Fruit fly (Drosophila melanogaster) ovary, adult (tissue): ENCODE data around the gene Jhbp13.
A peak's percentile ranks its signal among the peaks of the same experiment; 100 is the strongest.

Experiments used
- CG17801 ChIP-seq: fragments of 200-800 bp; optimal IDR thresholded peaks from 2 replicates; lab custom pipeline; 2019; ENCODE audit warnings: missing biosample characterization, mild to moderate bottlenecking, missing genetic modification characterization, moderate library complexity; ENCODE audit not compliant: partially characterized antibody

The Jhbp13 gene

DNA sequence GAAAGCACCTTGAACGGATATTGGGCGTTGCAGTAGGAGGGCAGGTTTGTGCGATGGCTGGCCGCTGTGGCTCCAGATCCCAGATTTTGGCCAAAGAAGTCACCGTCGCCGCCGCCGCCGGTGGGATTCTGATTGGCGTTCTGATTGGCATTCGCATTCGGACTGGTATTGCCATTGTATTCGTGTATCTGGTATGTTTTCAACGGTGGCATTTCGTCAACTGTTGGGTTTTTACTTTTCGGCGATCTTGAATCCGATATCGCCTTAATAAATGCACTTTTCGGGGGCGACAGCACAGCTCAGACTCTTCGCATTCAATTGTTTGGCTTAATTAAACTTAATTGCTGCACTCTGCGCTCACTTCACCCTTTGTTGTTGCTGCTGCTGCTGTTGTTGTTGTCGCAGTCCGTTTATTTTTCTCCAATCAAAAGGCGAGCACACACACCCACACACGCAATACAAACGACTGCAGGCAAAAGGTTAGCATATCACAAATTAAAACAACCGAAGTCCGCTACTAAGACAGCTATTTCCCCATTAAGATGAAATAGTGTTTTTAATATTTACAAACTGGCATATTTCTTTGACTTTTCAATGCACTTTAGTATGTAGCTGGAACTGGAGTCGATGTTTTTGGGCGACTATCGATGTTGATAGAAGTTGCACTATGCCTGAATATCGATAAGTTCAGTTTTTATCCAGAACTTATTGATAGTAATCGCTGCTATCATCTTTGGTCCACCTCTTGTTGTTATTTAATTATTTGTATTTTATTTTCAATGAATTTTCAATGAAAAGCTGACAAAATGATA is 20.3 kb upstream of the Jhbp13 start, which contains the start of the genes CG9426 and mRF1:
TSS of gene CG9426 (minus strand) at position 643 of the 812 bp plus-strand sequence.
TSS of gene mRF1 (plus strand) at position 699 of the 812 bp plus-strand sequence.
- TF ChIP-seq CG17801 (GFP tag; lab: Kevin White, UChicago): peak; percentile 29

DNA sequence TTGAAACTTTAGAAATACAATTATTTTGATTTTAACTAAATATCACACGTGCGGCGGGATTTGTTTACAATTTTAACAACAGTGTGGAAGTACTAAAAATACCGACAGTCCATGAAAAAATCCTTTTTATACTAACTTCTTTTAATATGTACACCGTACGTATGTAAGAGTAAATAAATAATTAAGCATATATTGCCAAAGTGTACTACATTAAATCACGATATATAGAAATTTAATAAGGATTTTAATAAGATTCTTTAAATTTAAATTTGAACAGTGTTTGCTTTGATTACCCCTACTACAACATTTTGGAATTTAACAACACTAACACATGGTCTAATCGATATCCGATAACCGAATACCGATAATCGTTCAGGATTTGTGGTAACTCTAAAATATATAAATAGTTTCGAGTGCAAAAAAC is 17.6 kb upstream of the Jhbp13 start, which contains the start of the genes Ski6 and CG16812:
TSS of gene Ski6 (minus strand) at position 205 of the 424 bp plus-strand sequence.
TSS of gene CG16812 (plus strand) at position 363 of the 424 bp plus-strand sequence.
- TF ChIP-seq CG17801 (GFP tag; lab: Kevin White, UChicago): peak; percentile 71

DNA sequence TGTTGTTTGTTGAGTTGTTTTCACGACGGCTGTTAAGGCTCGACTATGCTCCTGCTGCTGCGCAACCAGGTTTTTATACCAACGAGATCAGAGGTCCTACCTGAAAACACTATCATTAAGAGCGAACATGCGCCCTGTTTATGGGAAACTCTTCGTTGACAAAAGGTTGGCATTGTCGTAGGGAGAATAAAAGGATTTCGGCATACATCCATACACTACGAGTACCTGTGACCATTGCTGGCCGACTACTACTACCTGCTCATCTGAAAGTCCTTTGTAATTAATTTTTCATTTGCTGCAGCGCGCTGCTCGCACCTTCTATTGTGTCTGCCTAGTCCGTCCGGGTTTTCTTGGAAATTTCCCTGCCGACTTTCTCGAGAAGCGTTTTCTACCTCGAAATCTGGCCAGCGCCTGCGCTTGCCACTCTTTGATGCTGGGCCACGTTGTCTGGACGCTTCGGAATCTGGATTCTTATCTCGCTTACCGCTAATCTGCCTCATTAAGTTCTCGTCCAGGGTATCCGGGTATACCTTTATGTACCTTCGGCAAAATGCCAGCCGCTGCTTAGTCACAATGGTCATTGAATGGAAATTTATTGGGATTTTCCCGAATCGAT is 14.5 kb upstream of the Jhbp13 start, which contains the start of gene CG15480:
TSS of gene CG15480 (minus strand) at position 51 of the 616 bp plus-strand sequence.
- no peak for TF ChIP-seq CG17801 (GFP tag; lab: Kevin White, UChicago)

DNA sequence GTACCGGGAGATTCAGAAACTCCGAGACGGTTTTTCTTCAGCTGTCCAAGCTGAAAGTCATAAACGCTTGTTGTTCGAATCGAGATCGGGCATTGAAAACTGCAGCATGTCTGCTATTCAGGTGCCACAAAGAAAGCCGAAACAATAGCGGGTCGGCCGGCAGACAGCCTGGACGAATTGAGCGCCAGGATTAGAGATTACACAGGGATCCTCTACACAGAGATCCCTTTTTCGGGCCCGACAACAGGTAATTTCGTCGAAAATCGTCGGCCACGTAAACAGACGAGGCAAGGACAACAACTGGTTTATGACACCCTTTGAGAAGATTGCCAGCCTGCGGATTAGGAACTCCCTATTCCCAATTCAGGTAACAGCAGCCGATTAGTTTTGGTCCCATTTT is 12.5 kb upstream of the Jhbp13 start, which contains the start of gene CG16813:
TSS of gene CG16813 (plus strand) at position 288 of the 400 bp plus-strand sequence.
- no peak for TF ChIP-seq CG17801 (GFP tag; lab: Kevin White, UChicago)

DNA sequence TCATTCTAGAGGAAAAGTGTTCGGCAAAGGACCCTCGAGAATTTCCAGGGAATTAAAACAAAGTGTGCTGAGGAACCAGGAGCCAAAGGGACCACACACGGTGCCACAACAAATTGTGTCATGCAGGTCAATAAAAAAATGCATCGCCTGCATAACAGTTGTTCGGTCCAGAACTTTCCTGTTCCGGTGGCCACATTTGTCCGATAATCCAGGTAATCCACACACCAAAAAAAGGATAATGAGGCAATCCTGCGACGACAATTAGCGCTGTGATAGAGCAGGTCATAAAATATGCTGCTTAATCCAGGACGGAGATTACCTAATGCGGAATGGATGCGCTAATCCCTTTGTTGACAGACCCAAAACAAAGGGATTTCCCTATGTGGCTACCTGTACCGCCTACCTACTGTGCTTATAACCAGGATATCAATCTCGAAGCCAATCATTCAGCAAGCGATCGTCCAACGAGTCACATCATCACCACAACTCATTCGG is 10.4 kb upstream of the Jhbp13 start, which contains the start of gene CG16815:
TSS of gene CG16815 (plus strand) at position 445 of the 495 bp plus-strand sequence.
- no peak for TF ChIP-seq CG17801 (GFP tag; lab: Kevin White, UChicago)

DNA sequence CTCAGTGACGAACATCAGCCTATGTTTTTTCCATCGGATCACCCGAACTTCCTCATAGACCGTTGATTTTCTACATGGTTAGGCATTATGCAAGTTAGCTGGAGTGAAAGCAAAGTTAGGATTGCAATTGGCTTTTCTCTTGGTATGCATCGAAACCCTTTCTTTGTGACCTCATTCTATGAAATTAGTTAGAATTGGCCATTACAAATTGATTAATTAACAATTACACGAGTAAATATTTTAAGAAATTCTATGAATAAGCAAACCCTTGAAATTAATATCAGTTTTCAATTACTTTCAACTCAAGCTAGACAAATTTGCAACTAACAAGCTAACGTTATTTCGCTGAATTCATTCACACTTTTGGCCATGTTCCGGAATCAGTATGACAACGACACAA is 8.1 kb upstream of the Jhbp13 start, which contains the start of gene Prosalpha6T:
TSS of gene Prosalpha6T (plus strand) at position 301 of the 400 bp plus-strand sequence.
- TF ChIP-seq CG17801 (GFP tag; lab: Kevin White, UChicago): no peak

DNA sequence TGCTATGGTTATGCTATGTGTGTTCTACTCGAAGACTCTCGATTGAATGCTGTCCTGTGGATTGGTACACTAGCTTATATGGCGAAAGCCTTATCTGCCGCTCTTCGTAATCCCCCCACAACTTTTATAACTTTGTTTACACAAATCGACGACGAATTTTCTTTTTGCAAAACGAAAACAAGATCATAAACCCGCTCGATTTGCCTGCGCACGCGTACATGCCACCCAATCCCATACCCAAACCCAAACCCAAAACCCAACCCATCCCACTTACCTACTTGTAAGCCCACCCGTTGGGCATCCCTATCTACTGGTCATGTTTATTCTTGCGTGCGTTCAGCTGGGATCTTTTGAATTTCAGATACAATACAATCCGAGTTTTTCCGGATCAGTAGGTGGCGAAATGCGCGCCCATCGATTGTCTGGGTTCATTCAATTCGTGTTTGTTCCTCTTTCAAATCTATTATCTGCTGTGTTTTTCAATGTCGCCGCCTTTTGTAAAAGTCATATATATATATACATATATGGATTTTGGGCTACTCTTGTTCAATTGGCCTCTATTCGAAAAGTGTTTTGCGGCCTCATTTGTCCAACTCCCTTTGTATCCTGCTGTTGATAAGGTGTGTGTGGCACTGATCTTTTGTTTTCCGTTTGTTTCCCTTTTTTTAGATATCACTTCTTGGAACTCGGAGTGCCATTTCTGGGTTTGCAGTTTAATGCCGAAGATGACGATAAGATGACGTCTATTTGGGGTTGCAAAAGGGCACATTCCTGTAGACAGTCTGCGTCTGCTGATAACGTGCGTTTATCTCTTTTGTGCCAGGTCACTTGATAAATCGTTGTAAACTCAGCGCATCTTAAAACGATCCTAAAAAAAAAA is 4.9 kb upstream of the Jhbp13 start, which contains the start of gene Mabi:
TSS of gene Mabi (minus strand) at position 51 of the 880 bp plus-strand sequence.
- no peak for TF ChIP-seq CG17801 (GFP tag; lab: Kevin White, UChicago)

DNA sequence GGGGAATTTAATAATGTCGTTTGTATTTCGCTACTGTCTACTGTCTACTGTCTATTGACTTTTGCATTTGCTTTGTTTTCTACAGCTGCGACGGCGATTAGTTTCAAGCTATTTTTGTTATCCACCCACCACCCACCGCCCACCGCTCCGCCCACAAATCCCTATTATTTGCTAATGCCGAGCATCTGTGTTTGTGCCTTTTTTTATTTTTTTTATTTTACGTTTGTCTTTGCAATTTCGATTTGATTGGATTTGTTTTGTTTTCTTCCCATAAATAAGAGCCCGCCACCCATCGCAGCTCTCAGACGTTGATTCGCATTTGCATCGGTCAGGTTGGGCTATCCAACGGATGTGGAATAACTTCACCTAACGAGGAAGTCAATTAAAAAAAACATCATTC is 3.6 kb upstream of the Jhbp13 start, which contains the start of gene Jhbp14:
TSS of gene Jhbp14 (plus strand) at position 301 of the 400 bp plus-strand sequence.
- TF ChIP-seq CG17801 (GFP tag; lab: Kevin White, UChicago): no peak

DNA sequence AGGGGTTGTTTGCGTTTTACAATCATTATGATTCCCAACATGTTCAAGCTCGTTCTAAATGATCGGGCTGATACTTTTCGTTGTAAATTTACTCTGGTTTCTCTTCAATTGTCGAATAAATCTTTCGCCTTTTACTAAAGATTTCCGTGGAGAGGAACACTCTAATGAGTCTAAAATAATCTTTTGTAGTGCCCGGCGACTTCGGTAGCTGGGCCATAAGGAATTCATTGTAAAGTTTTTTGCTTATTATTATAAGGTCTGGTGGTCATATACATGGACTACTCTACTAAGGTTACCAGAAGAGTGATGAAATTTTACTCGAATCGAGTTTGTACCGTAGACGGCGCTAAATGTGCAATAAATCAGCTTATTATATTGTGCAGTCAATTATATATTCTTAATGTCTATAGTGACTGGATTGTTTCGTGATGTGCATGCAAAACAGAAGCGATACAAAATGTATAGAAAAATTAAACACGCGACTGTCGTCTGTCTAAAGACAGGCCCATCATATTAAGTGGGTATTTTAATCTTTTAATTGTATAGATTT is 5.0 kb downstream of the Jhbp13 start:
- no peak for TF ChIP-seq CG17801 (GFP tag; lab: Kevin White, UChicago)

DNA sequence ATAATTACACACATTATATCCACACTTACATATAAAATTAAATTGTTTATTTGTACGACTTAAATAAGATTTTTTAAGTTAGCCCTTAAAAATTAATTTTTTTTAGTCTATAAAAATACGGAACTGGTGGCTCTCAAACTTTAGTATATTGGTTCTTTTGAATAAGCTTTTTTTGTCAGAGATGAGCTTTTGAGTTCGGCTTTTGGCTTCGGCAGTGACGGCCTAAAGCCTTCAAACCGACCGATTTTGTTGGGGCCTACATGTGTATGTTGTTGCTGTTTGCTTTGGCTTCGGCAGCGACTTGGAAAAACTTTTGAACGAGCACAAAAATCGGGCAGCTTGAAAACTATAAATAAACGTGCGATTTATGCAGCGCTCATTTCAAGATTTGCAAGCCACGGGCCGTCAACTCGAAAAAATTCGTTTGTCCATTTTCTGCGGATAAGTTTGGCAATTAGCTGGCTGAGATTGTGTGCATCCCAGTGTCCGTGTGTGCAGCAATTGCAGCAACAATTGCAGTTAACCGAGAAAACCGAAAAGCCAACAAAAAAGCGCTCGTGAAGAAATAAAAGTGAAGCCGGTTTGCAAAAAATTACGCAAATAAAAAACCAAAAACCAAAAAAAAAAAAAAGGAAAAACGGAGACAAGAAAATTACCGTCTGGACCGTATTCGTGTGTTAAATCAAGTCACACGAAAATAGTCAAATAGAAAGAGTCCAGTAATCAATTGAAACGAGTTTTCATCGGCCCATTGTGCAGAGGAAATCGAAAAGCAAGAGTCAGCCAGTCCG is 6.3 kb downstream of the Jhbp13 start, which contains the start of gene CG16820:
TSS of gene CG16820 (plus strand) at position 378 of the 791 bp plus-strand sequence.
- TF ChIP-seq CG17801 (GFP tag; lab: Kevin White, UChicago): no peak

DNA sequence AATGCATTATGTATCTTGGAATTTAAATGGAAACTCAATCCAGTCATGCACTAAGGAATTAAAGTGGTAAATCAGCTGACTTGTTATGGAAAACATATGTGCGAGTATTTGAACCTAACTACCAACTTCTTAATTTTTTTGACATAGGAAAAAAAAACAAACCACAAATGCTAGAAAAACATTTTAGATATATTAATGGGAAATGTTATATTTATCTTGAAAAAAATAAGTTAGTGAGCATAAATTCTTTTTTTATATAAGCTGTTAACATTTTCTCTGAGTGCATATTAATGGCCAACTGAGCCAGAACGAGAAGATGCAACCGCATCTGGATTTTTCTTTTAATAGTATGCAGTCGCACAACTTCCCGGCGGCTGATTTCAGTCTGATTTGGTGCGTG is 11.4 kb downstream of the Jhbp13 start:
- no peak for TF ChIP-seq CG17801 (GFP tag; lab: Kevin White, UChicago)

DNA sequence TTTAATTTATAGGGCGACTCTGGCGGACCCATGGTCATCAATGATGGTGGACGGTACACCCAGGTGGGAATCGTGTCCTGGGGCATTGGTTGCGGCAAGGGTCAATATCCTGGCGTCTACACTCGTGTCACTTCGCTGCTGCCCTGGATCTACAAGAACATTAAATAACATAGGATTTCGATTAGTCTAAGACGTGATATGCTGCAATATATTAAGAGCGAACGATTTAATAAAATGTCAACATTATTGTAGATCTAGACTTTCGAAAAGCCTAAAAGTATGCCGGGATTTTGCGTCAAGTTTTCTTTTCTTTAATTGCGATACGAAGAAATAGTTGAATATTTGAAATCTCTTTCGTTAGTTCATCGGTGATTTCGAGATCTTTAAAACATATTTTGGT is 17.4 kb downstream of the Jhbp13 start, which contains the start of gene Naa20B:
TSS of gene Naa20B (plus strand) at position 301 of the 400 bp plus-strand sequence.
- no peak for TF ChIP-seq CG17801 (GFP tag; lab: Kevin White, UChicago)

DNA sequence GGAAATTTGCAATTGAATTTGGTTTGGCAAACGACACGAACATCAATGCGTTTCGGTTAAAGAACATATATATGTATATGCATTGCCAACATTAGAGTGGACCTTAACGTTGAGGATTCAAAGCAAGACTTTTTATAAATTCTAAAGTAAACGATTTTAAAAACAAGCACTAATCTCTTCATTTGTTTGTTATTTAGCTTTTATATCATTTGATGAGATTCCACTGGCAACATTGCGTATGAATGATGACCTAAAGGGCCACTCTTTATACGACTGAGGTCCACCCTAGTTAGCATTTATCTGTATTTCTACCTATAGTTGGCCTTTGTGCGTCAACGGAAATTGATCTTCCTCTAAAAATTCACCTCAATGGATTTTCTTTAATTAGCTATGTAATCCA is 18.9 kb downstream of the Jhbp13 start:
- no peak for TF ChIP-seq CG17801 (GFP tag; lab: Kevin White, UChicago)
